Worm (Caenorhabditis elegans): ENCODE data around the gene F33C8.2.

Gene F33C8.2

ce11 chrX:14715459-14715858 lies 5.7 kb upstream of the F33C8.2 start:
- TF ChIP-seq pes-1 (GFP tag; IDR thresholded peaks at IDR 0.05) (no peak), F13C5.2 (tag; optimal IDR thresholded peaks at IDR 0.05) (no peak), hmg-4 (GFP tag; optimal IDR thresholded peaks at IDR 0.05) (no peak), B0310.2 (tag; optimal IDR thresholded peaks at IDR 0.05) (no peak), tra-4 (tag; optimal IDR thresholded peaks at IDR 0.05) (no peak), aly-1 (tag; optimal IDR thresholded peaks at IDR 0.05) (no peak), tbx-37 (GFP tag; conservative IDR thresholded peaks at IDR 0.05) (no peak), hnd-1 (tag; optimal IDR thresholded peaks at IDR 0.05) (no peak), scrt-1 (GFP tag; IDR thresholded peaks at IDR 0.05) (no peak), sea-1 (GFP tag; conservative IDR thresholded peaks at IDR 0.05) (no peak)

DNA sequence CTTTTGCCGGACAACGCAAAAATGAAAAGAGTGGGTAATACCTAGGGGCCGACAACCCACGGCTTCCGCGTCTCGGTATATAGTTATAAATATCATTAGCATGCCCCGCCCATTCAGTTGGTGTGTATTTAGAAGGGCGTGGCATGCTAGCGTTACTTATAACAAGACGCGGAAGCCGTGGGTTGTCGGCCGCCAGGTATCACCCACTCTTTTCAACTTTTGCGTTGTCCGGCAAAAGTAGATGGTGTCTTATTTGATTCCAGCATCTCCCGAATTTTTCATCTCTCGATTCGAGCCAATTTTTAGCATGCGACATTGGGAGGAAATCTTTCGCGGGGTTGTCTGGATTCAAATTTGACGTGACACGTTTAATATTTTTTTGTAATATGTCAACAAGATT lies 3.4 kb upstream of the F33C8.2 start:
- TF ChIP-seq ama-1 (optimal IDR thresholded peaks at IDR 0.05) (no peak), sea-1 (GFP tag; conservative IDR thresholded peaks at IDR 0.05) (no peak), aly-1 (tag; optimal IDR thresholded peaks at IDR 0.05) (no peak), tbx-11 (GFP tag; IDR thresholded peaks at IDR 0.05) (no peak), tbx-37 (GFP tag; conservative IDR thresholded peaks at IDR 0.05) (no peak), ets-7 (tag; optimal IDR thresholded peaks at IDR 0.05) (no peak), tra-4 (tag; optimal IDR thresholded peaks at IDR 0.05) (no peak), pes-1 (GFP tag; IDR thresholded peaks at IDR 0.05) (no peak), flt-1 (GFP tag; IDR thresholded peaks at IDR 0.05) (no peak), ceh-13 (GFP tag; optimal IDR thresholded peaks at IDR 0.05) (no peak), hmbx-1 (tag; optimal IDR thresholded peaks at IDR 0.05) (no peak), scrt-1 (GFP tag; IDR thresholded peaks at IDR 0.05) (no peak), ceh-36 (tag; optimal IDR thresholded peaks at IDR 0.05) (no peak), B0310.2 (tag; optimal IDR thresholded peaks at IDR 0.05) (no peak), hmg-4 (GFP tag; optimal IDR thresholded peaks at IDR 0.05) (no peak), F13C5.2 (tag; optimal IDR thresholded peaks at IDR 0.05) (no peak), hnd-1 (tag; optimal IDR thresholded peaks at IDR 0.05) (no peak)

ce11 chrX:14724935-14725334 lies 3.7 kb downstream of the F33C8.2 start:
- TF ChIP-seq hnd-1 (tag; optimal IDR thresholded peaks at IDR 0.05) (no peak), aly-1 (tag; optimal IDR thresholded peaks at IDR 0.05) (no peak), F13C5.2 (tag; optimal IDR thresholded peaks at IDR 0.05) (no peak), B0310.2 (tag; optimal IDR thresholded peaks at IDR 0.05) (no peak), ceh-36 (tag; optimal IDR thresholded peaks at IDR 0.05) (no peak), hmg-4 (GFP tag; optimal IDR thresholded peaks at IDR 0.05) (no peak), tbx-37 (GFP tag; conservative IDR thresholded peaks at IDR 0.05) (no peak), tra-4 (tag; optimal IDR thresholded peaks at IDR 0.05) (no peak), pes-1 (GFP tag; IDR thresholded peaks at IDR 0.05) (no peak), ets-7 (tag; optimal IDR thresholded peaks at IDR 0.05) (no peak), sea-1 (GFP tag; conservative IDR thresholded peaks at IDR 0.05) (no peak), hmbx-1 (tag; optimal IDR thresholded peaks at IDR 0.05) (no peak), flt-1 (GFP tag; IDR thresholded peaks at IDR 0.05) (no peak), tbx-11 (GFP tag; IDR thresholded peaks at IDR 0.05) (no peak), ama-1 (optimal IDR thresholded peaks at IDR 0.05) (no peak)

DNA sequence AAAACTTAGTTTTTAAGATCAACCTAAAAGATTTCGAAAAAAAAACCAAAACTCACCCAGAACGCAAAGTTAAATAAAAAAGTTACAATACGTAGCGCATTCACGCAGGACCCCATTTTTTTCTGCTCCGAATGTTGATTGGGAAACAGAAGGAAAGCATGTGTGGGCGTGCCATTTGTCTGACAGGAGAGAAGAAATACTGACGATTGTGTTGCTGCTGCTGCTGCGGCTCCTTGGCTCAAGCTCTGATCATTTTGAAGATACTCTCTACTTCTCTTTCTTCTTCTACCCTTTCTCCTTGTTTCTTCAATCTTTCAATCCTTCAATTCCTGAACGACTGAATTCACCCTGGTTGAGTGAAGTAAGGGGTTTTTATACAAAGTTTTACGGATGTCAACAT lies 8.1 kb downstream of the F33C8.2 start, which contains the start of gene tsp-8:
Gene tsp-8 (minus strand): TSS at position 185 of the 400 bp plus-strand sequence.
- no peak for TF ChIP-seq aly-1 (tag; optimal IDR thresholded peaks at IDR 0.05)

- TF ChIP-seq scrt-1 (GFP tag; IDR thresholded peaks at IDR 0.05) (no peak), F13C5.2 (tag; optimal IDR thresholded peaks at IDR 0.05) (no peak), tbx-11 (GFP tag; IDR thresholded peaks at IDR 0.05) (no peak), ama-1 (optimal IDR thresholded peaks at IDR 0.05) (no peak)
Observed at ce11 chrX:14731828-14732331, 10.7 kb downstream of the F33C8.2 start, which contains the start of gene F33C8.4. Gene F33C8.4, plus strand, starts transcription at chrX:14732281.

- TF ChIP-seq F13C5.2 (tag; optimal IDR thresholded peaks at IDR 0.05), result no peak
- no peak for TF ChIP-seq sea-1 (GFP tag; conservative IDR thresholded peaks at IDR 0.05)
- no peak for TF ChIP-seq B0310.2 (tag; optimal IDR thresholded peaks at IDR 0.05)
- TF ChIP-seq flt-1 (GFP tag; IDR thresholded peaks at IDR 0.05), result no peak
- TF ChIP-seq ama-1 (optimal IDR thresholded peaks at IDR 0.05), result no peak
- TF ChIP-seq tbx-11 (GFP tag; IDR thresholded peaks at IDR 0.05), result no peak
- no peak for TF ChIP-seq ceh-36 (tag; optimal IDR thresholded peaks at IDR 0.05)
- TF ChIP-seq tbx-37 (GFP tag; conservative IDR thresholded peaks at IDR 0.05), result no peak
- TF ChIP-seq ets-7 (tag; optimal IDR thresholded peaks at IDR 0.05), result no peak
- no peak for TF ChIP-seq aly-1 (tag; optimal IDR thresholded peaks at IDR 0.05)
- no peak for TF ChIP-seq ceh-13 (GFP tag; optimal IDR thresholded peaks at IDR 0.05)
- no peak for TF ChIP-seq tra-4 (tag; optimal IDR thresholded peaks at IDR 0.05)
- no peak for TF ChIP-seq hmbx-1 (tag; optimal IDR thresholded peaks at IDR 0.05)
- no peak for TF ChIP-seq pes-1 (GFP tag; IDR thresholded peaks at IDR 0.05)
- no peak for TF ChIP-seq hmg-4 (GFP tag; optimal IDR thresholded peaks at IDR 0.05)
- TF ChIP-seq hnd-1 (tag; optimal IDR thresholded peaks at IDR 0.05), result no peak
- no peak for TF ChIP-seq scrt-1 (GFP tag; IDR thresholded peaks at IDR 0.05)
Observed at ce11 chrX:14736220-14736619, 15.0 kb downstream of the F33C8.2 start.

DNA sequence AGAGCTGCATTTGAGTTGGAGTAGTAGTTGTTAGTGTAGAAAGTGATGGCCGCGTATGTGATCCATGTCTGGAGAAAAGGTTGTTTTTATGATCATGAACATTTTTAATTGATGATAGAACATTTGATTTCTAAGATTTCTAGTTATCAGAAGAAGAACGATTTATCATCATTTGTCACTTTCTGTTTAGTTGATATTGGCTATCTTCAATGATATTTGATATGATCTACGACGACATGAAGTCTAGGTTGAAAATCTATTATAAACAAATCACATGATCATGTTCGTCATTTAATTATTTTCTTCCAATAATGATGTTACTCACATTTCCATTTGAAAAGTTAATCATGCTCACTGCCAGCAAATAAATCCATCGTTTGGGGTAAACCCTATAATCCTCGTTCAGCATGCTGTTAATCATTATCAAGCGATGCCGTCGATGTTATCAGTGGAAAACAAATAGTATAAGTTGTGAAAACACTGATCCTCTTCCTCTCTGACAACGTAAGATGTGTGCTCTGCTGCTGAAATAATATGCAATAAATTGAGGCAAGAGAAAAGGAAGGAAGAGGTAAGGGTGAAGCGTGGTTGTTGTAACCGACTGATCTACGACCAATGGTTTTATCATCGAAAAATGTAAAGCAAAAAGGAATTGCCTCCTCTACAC lies 15.9 kb downstream of the F33C8.2 start:
- TF ChIP-seq ama-1 (optimal IDR thresholded peaks at IDR 0.05) (no peak), tbx-11 (GFP tag; IDR thresholded peaks at IDR 0.05) (no peak), tra-4 (tag; optimal IDR thresholded peaks at IDR 0.05) (no peak), pes-1 (GFP tag; IDR thresholded peaks at IDR 0.05) (no peak), sea-1 (GFP tag; conservative IDR thresholded peaks at IDR 0.05) (no peak), hnd-1 (tag; optimal IDR thresholded peaks at IDR 0.05) (no peak), hmbx-1 (tag; optimal IDR thresholded peaks at IDR 0.05) (no peak), aly-1 (tag; optimal IDR thresholded peaks at IDR 0.05) (no peak), ceh-13 (GFP tag; optimal IDR thresholded peaks at IDR 0.05) (no peak), flt-1 (GFP tag; IDR thresholded peaks at IDR 0.05) (no peak), F13C5.2 (tag; optimal IDR thresholded peaks at IDR 0.05) (no peak), scrt-1 (GFP tag; IDR thresholded peaks at IDR 0.05) (no peak), ets-7 (tag; optimal IDR thresholded peaks at IDR 0.05) (no peak), tbx-37 (GFP tag; conservative IDR thresholded peaks at IDR 0.05) (no peak), hmg-4 (GFP tag; optimal IDR thresholded peaks at IDR 0.05) (no peak), B0310.2 (tag; optimal IDR thresholded peaks at IDR 0.05) (no peak), ceh-36 (tag; optimal IDR thresholded peaks at IDR 0.05) (no peak)
